Fruit fly (Drosophila melanogaster) whole organism, embryonic: ENCODE data around the gene Gmppb.

Experiments used
- Adf1 ChIP-seq: fragments of 200-800 bp; sonication (Bioruptor generic); IDR thresholded peaks from 2 replicates; pipeline ENCODE4 v1.3.6; 2022; ENCODE audit warnings: missing biosample characterization, missing genetic modification characterization
- CG1024 ChIP-seq: fragments of 200-800 bp; sonication (Bioruptor generic); IDR thresholded peaks from 2 replicates; pipeline ENCODE4 v1.3.6; 2022; ENCODE audit warnings: missing biosample characterization, missing genetic modification characterization
- CG11093 ChIP-seq: fragments of 200-800 bp; sonication (Bioruptor generic); IDR thresholded peaks from 3 replicates; pipeline ENCODE4 v1.3.6; 2022; ENCODE audit warnings: missing biosample characterization, missing genetic modification characterization
- CG11723 ChIP-seq: fragments of 200-800 bp; sonication (Bioruptor generic); optimal IDR thresholded peaks from 2 replicates; lab custom pipeline; 2017; ENCODE audit warnings: missing biosample characterization, mild to moderate bottlenecking, missing genetic modification characterization
- CG13296 ChIP-seq: fragments of 200-800 bp; sonication (Bioruptor generic); optimal IDR thresholded peaks from 3 replicates; lab custom pipeline; 2018; ENCODE audit warnings: missing biosample characterization, mild to moderate bottlenecking, missing genetic modification characterization
- CG15696 ChIP-seq: fragments of 200-800 bp; sonication (Bioruptor generic); optimal IDR thresholded peaks from 2 replicates; lab custom pipeline; 2019; ENCODE audit warnings: missing biosample characterization, mild to moderate bottlenecking, missing genetic modification characterization, moderate library complexity
- CG1602 ChIP-seq: fragments of 200-800 bp; sonication (Bioruptor generic); optimal IDR thresholded peaks from 3 replicates; lab custom pipeline; 2016; ENCODE audit warnings: missing biosample characterization, missing genetic modification characterization
- CG16815 ChIP-seq: fragments of 200-800 bp; sonication (Bioruptor generic); optimal IDR thresholded peaks from 3 replicates; lab custom pipeline; 2017; ENCODE audit warnings: missing biosample characterization, mild to moderate bottlenecking, missing genetic modification characterization
- CG17568 ChIP-seq: fragments of 200-800 bp; sonication (Bioruptor generic); optimal IDR thresholded peaks from 2 replicates; lab custom pipeline; 2018; ENCODE audit warnings: missing biosample characterization, mild to moderate bottlenecking, missing genetic modification characterization, moderate library complexity
- CG1792 ChIP-seq: fragments of 200-800 bp; sonication (Bioruptor generic); optimal IDR thresholded peaks from 2 replicates; lab custom pipeline; 2016; ENCODE audit warnings: missing biosample characterization, missing genetic modification characterization
- CG18476 ChIP-seq: fragments of 200-800 bp; sonication (Bioruptor generic); optimal IDR thresholded peaks from 2 replicates; lab custom pipeline; 2016; ENCODE audit warnings: missing biosample characterization, mild to moderate bottlenecking, missing genetic modification characterization
- CG2202 ChIP-seq: fragments of 200-800 bp; sonication (Bioruptor generic); optimal IDR thresholded peaks from 2 replicates; lab custom pipeline; 2018; ENCODE audit warnings: missing biosample characterization, mild to moderate bottlenecking, missing genetic modification characterization
- CG30020 ChIP-seq: fragments of 200-800 bp; optimal IDR thresholded peaks from 2 replicates; lab custom pipeline; 2019; ENCODE audit warnings: missing biosample characterization, mild to moderate bottlenecking, missing genetic modification characterization, moderate library complexity
- CG31441 ChIP-seq: fragments of 200-800 bp; sonication (Bioruptor generic); IDR thresholded peaks from 2 replicates; pipeline ENCODE4 v1.3.6; 2022; ENCODE audit warnings: missing biosample characterization, missing genetic modification characterization
- CG4730 ChIP-seq: fragments of 200-800 bp; sonication (Bioruptor generic); IDR thresholded peaks from 2 replicates; pipeline ENCODE4 v1.3.6; 2022; ENCODE audit warnings: missing biosample characterization, missing genetic modification characterization
- CG6683 ChIP-seq: fragments of 200-800 bp; sonication (Bioruptor generic); optimal IDR thresholded peaks from 2 replicates; lab custom pipeline; 2017; ENCODE audit warnings: missing biosample characterization, mild to moderate bottlenecking, missing genetic modification characterization, missing genetic modification reagents
- CG7745 ChIP-seq: fragments of 200-800 bp; sonication (Bioruptor generic); optimal IDR thresholded peaks from 2 replicates; lab custom pipeline; 2018; ENCODE audit warnings: missing biosample characterization, mild to moderate bottlenecking, missing genetic modification characterization, moderate library complexity
- CG8388 ChIP-seq: fragments of 200-800 bp; sonication (Bioruptor generic); optimal IDR thresholded peaks from 2 replicates; lab custom pipeline; 2019; ENCODE audit warnings: missing biosample characterization, mild to moderate bottlenecking, missing genetic modification characterization, moderate library complexity
- CG8924 ChIP-seq: fragments of 200-800 bp; optimal IDR thresholded peaks from 3 replicates; lab custom pipeline; 2019; ENCODE audit warnings: missing biosample characterization, mild to moderate bottlenecking, missing genetic modification characterization, moderate library complexity
- Dip3 ChIP-seq: fragments of 200-800 bp; sonication (Bioruptor generic); optimal IDR thresholded peaks from 3 replicates; lab custom pipeline; 2016; ENCODE audit warnings: missing biosample characterization, missing genetic modification characterization
- Dp ChIP-seq: fragments of 200-800 bp; sonication (Bioruptor generic); optimal IDR thresholded peaks from 2 replicates; lab custom pipeline; 2018; ENCODE audit warnings: missing biosample characterization, mild to moderate bottlenecking, missing genetic modification characterization, moderate library complexity
- Ets97D ChIP-seq: fragments of 200-800 bp; sonication (Bioruptor generic); optimal IDR thresholded peaks from 3 replicates; lab custom pipeline; 2016; ENCODE audit warnings: missing biosample characterization, missing genetic modification characterization
- Gug ChIP-seq: fragments of 200-800 bp; sonication (Bioruptor generic); IDR thresholded peaks from 4 replicates; pipeline ENCODE4 v1.3.6; 2022; ENCODE audit warnings: missing biosample characterization, missing genetic modification characterization
- HLH3B ChIP-seq: fragments of 200-800 bp; sonication (Bioruptor generic); IDR thresholded peaks from 2 replicates; pipeline ENCODE4 v1.3.6; 2022; ENCODE audit warnings: missing biosample characterization, missing genetic modification characterization
- HLH54F ChIP-seq: fragments of 200-800 bp; sonication (Bioruptor generic); optimal IDR thresholded peaks from 3 replicates; lab custom pipeline; 2016; ENCODE audit warnings: missing biosample characterization, missing genetic modification characterization
- Hey ChIP-seq: fragments of 200-800 bp; sonication (Bioruptor generic); optimal IDR thresholded peaks from 3 replicates; lab custom pipeline; 2018; ENCODE audit warnings: missing biosample characterization, mild to moderate bottlenecking, missing genetic modification characterization
- HmgZ ChIP-seq: fragments of 200-800 bp; sonication (Bioruptor generic); optimal IDR thresholded peaks from 2 replicates; lab custom pipeline; 2018; ENCODE audit warnings: missing biosample characterization, mild to moderate bottlenecking, missing genetic modification characterization
- Hmx ChIP-seq: fragments of 200-800 bp; sonication (Bioruptor generic); optimal IDR thresholded peaks from 2 replicates; lab custom pipeline; 2016; ENCODE audit warnings: missing biosample characterization, missing genetic modification characterization
- Lpt ChIP-seq: fragments of >200 bp; optimal IDR thresholded peaks from 2 replicates; lab custom pipeline; 2018; ENCODE audit warnings: missing biosample characterization, missing genetic modification characterization
- Myb ChIP-seq: fragments of 200-800 bp; sonication (Bioruptor generic); optimal IDR thresholded peaks from 2 replicates; lab custom pipeline; 2016; ENCODE audit warnings: missing biosample characterization, missing genetic modification characterization
- Ptx1 ChIP-seq: fragments of 200-800 bp; sonication (Bioruptor generic); IDR thresholded peaks from 2 replicates; pipeline ENCODE4 v1.3.6; 2022; ENCODE audit warnings: missing biosample characterization, missing genetic modification characterization
- Scr ChIP-seq: fragments of 200-800 bp; sonication (Bioruptor generic); IDR thresholded peaks from 2 replicates; pipeline ENCODE4 v1.3.6; 2022; ENCODE audit warnings: missing biosample characterization, missing genetic modification characterization; ENCODE audit not compliant: partially characterized antibody
- Xrp1 ChIP-seq: fragments of 200-800 bp; sonication (Bioruptor generic); IDR thresholded peaks from 2 replicates; pipeline ENCODE4 v1.3.6; 2022; ENCODE audit warnings: missing biosample characterization, missing genetic modification characterization
- aop ChIP-seq: fragments of 200-800 bp; sonication (Bioruptor generic); IDR thresholded peaks from 2 replicates; pipeline ENCODE4 v1.3.6; 2022; ENCODE audit warnings: missing biosample characterization, missing genetic modification characterization
- ap ChIP-seq: fragments of 200-800 bp; sonication (Bioruptor generic); IDR thresholded peaks from 2 replicates; pipeline ENCODE4 v1.3.6; 2022; ENCODE audit warnings: missing biosample characterization, missing genetic modification characterization
- cas ChIP-seq: fragments of 200-800 bp; sonication (Bioruptor generic); IDR thresholded peaks from 2 replicates; pipeline ENCODE4 v1.3.6; 2022; ENCODE audit warnings: missing biosample characterization, missing genetic modification characterization
- dan ChIP-seq: fragments of 200-800 bp; sonication (Bioruptor generic); IDR thresholded peaks from 2 replicates; pipeline ENCODE4 v1.3.6; 2022; ENCODE audit warnings: missing biosample characterization, missing genetic modification characterization
- eyg ChIP-seq: fragments of 200-800 bp; sonication (Bioruptor generic); optimal IDR thresholded peaks from 3 replicates; lab custom pipeline; 2016; ENCODE audit warnings: missing biosample characterization, missing genetic modification characterization
- gce ChIP-seq: fragments of 200-800 bp; sonication (Bioruptor generic); IDR thresholded peaks from 3 replicates; pipeline ENCODE4 v1.3.6; 2022; ENCODE audit warnings: missing biosample characterization, missing genetic modification characterization
- gfzf ChIP-seq: fragments of 200-800 bp; sonication (Bioruptor generic); optimal IDR thresholded peaks from 2 replicates; lab custom pipeline; 2016; ENCODE audit warnings: missing biosample characterization, mild to moderate bottlenecking, missing genetic modification characterization, moderate library complexity
- ham ChIP-seq: fragments of 200-800 bp; sonication (Bioruptor generic); IDR thresholded peaks from 2 replicates; pipeline ENCODE4 v1.3.6; 2022; ENCODE audit warnings: missing biosample characterization, missing genetic modification characterization
- inv ChIP-seq: fragments of 200-800 bp; sonication (Bioruptor generic); IDR thresholded peaks from 2 replicates; pipeline ENCODE4 v1.3.6; 2022; ENCODE audit warnings: missing biosample characterization, missing genetic modification characterization; ENCODE audit not compliant: partially characterized antibody
- lab ChIP-seq: fragments of 200-800 bp; sonication (Bioruptor generic); optimal IDR thresholded peaks from 3 replicates; lab custom pipeline; 2017; ENCODE audit warnings: missing biosample characterization, missing genetic modification characterization, mild to moderate bottlenecking, moderate library complexity, missing genetic modification reagents
- pan ChIP-seq, 4 experiments: fragments of >200 bp in 3 of 4; fragments of 200-800 bp in 1 of 4; sonication (Bioruptor generic) in 1 of 4; optimal IDR thresholded peaks in 3 of 4; IDR thresholded peaks in 1 of 4; 2 replicates each; pipeline versions ENCODE4 v1.3.6 to Lab custom; 2017 to 2022; ENCODE audit warnings: missing biosample characterization in 2 of 4, missing genetic modification characterization in 2 of 4, mixed read lengths in 1 of 4
- ro ChIP-seq: fragments of 200-800 bp; sonication (Bioruptor generic); IDR thresholded peaks from 2 replicates; pipeline ENCODE4 v1.3.6; 2022; ENCODE audit warnings: missing biosample characterization, missing genetic modification characterization
- shn ChIP-seq: fragments of 200-800 bp; sonication (Bioruptor generic); optimal IDR thresholded peaks from 3 replicates; lab custom pipeline; 2016; ENCODE audit warnings: missing biosample characterization, missing genetic modification characterization
- slou ChIP-seq: fragments of 200-800 bp; sonication (Bioruptor generic); optimal IDR thresholded peaks from 3 replicates; lab custom pipeline; 2016; ENCODE audit warnings: missing biosample characterization, missing genetic modification characterization
- stwl ChIP-seq: fragments of 200-800 bp; sonication (Bioruptor generic); optimal IDR thresholded peaks from 3 replicates; lab custom pipeline; 2018; ENCODE audit warnings: missing biosample characterization, mild to moderate bottlenecking, missing genetic modification characterization, moderate library complexity
- wor ChIP-seq: fragments of 200-800 bp; sonication (Bioruptor generic); IDR thresholded peaks from 2 replicates; pipeline ENCODE4 v1.3.6; 2022; ENCODE audit warnings: missing biosample characterization, missing genetic modification characterization
- zfh2 ChIP-seq: fragments of 200-800 bp; sonication (Bioruptor generic); optimal IDR thresholded peaks from 2 replicates; lab custom pipeline; 2016; ENCODE audit warnings: missing biosample characterization, missing genetic modification characterization

Gene Gmppb

DNA sequence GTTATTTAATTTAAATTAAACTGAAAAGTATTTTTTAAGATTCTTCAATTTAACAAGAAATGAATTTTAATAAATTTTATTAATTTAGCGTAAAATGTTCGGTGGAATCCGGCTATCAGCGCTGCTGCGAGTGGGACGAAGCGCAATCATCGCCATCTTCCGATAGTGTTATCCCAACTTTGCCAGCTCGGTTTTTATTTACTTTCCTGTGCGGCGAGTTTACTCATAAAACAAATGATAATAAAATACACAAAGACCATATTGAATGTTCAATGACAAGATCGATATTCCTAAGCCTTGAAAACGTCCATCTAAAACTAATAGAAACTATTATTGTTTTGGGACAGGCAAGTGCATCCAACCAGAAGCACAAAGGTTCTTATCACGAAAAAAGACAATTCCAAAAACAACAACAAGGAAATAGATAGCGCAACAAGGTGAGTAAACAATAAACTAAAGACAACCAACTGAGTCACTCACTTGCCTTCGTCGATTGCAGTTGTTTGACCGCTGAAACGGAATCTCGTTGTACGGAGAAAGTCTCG, 2.0 kb downstream of the Gmppb start (continued):
- TF ChIP-seq CG6683 (GFP tag; lab: Kevin White, UChicago) (peak; percentile 18), ro (GFP tag; lab: Robert Waterston, UW) (no peak), ap (0 out of 2 replicates have a peak, but pooled peaks have one; percentile 20), Dp (GFP tag; lab: Kevin White, UChicago) (no peak), ham (GFP tag; lab: Robert Waterston, UW) (no peak), Dip3 (no peak), CG17568 (GFP tag; lab: Kevin White, UChicago) (peak; percentile 92), CG30020 (peak; percentile 96), dan (GFP tag; lab: Robert Waterston, UW) (no peak), cas (GFP tag; lab: Robert Waterston, UW) (peak; percentile 43; the same call in 1 of the 2 replicates), Adf1 (peak; percentile 11; the same call in 1 of the 2 replicates), CG8388 (GFP tag; lab: Kevin White, UChicago) (peak; percentile 38), CG4730 (GFP tag; lab: Robert Waterston, UW) (no peak), CG16815 (GFP tag; lab: Kevin White, UChicago) (peak; percentile 6), CG1024 (GFP tag; lab: Robert Waterston, UW) (peak; percentile 94), Gug (peak; percentile 73; the same call in 3 of the 4 replicates), Myb (GFP tag; lab: Kevin White, UChicago) (no peak), CG1602 (GFP tag; lab: Kevin White, UChicago) (peak; percentile 49), CG13296 (GFP tag; lab: Kevin White, UChicago) (peak; percentile 86), CG8924 (peak; percentile 67), HmgZ (tag; lab: Kevin White, UChicago) (peak; percentile 61), CG18476 (GFP tag; lab: Kevin White, UChicago) (no peak), Hey (no peak), CG11723 (peak; percentile 54), wor (GFP tag; lab: Robert Waterston, UW) (no peak), HLH54F (peak; percentile 12), gce (peak; percentile 68; the same call in 1 of the 3 replicates), slou (GFP tag; lab: Kevin White, UChicago) (no peak), CG15696 (tag; lab: Kevin White, UChicago) (peak; percentile 86), CG1792 (GFP tag; lab: Kevin White, UChicago) (peak; percentile 58), CG11093 (GFP tag; lab: Robert Waterston, UW) (peak; percentile 47; the same call in 1 of the 3 replicates), shn (peak; percentile 13), Xrp1 (GFP tag; lab: Robert Waterston, UW) (peak; percentile 80), Ptx1 (peak; percentile 71), CG2202 (tag; lab: Kevin White, UChicago) (peak; percentile 86), aop (GFP tag; lab: Robert Waterston, UW) (no peak), eyg (GFP tag; lab: Kevin White, UChicago) (no peak), stwl (peak; percentile 39), pan (optimal IDR thresholded peaks at IDR 0.05; lab: Kevin White, UChicago) (no peak), pan (GFP tag; optimal IDR thresholded peaks at IDR 0.05 in 1 of 2, IDR thresholded peaks at IDR 0.05 in 1 of 2) (peak in 1 of 2 experiments; percentile 54), Lpt (GFP tag; lab: Kevin White, UChicago) (no peak), inv (GFP tag; lab: Robert Waterston, UW) (peak; percentile 68), zfh2 (GFP tag; lab: Kevin White, UChicago) (peak; percentile 48), Hmx (GFP tag; lab: Kevin White, UChicago) (no peak), Scr (GFP tag; lab: Robert Waterston, UW) (peak; percentile 72), CG7745 (peak; percentile 89), HLH3B (GFP tag; lab: Robert Waterston, UW) (peak; percentile 39; the same call in 1 of the 2 replicates), CG31441 (GFP tag; lab: Robert Waterston, UW) (no peak; the same call in 1 of the 2 replicates), gfzf (GFP tag; lab: Kevin White, UChicago) (no peak), lab (GFP tag; lab: Kevin White, UChicago) (peak; percentile 73), Ets97D (peak; percentile 80)
